Worm (Caenorhabditis elegans) whole organism, midembryonic: ENCODE data around the gene pgl-3.

Experiments used
- T22C8.4 ChIP-seq: fragments of 200-800 bp; sonication (Bioruptor generic); IDR thresholded peaks from 2 replicates; pipeline ENCODE4 v1.3.6; 2022; ENCODE audit warnings: missing genetic modification characterization, missing compliant biosample characterization
- cog-1 ChIP-seq: sonication (generic microtip); optimal IDR thresholded peaks from 2 replicates; lab custom pipeline; 2016; ENCODE audit warnings: missing genetic modification characterization, missing compliant biosample characterization
- flt-1 ChIP-seq: fragments of 200-800 bp; sonication (Bioruptor generic); IDR thresholded peaks from 2 replicates; pipeline ENCODE4 v1.3.6; 2022; ENCODE audit warnings: missing genetic modification characterization, missing compliant biosample characterization
- klf-2 ChIP-seq: fragments of 200-800 bp; sonication (Bioruptor generic); conservative IDR thresholded peaks from 2 replicates; pipeline ENCODE4 v1.3.6; 2022; ENCODE audit warnings: missing genetic modification reagents, missing genetic modification characterization, missing compliant biosample characterization
- med-1 ChIP-seq: sonication (generic microtip); optimal IDR thresholded peaks from 2 replicates; lab custom pipeline; 2017; ENCODE audit warnings: missing genetic modification characterization, mild to moderate bottlenecking, missing compliant biosample characterization, antibody characterized with exemption, missing genetic modification reagents; ENCODE audit not compliant: insufficient read depth
- ref-1 ChIP-seq: fragments of 200-800 bp; sonication (Bioruptor generic); conservative IDR thresholded peaks from 2 replicates; pipeline ENCODE4 v1.3.6; 2022; ENCODE audit warnings: missing genetic modification reagents, missing genetic modification characterization, missing compliant biosample characterization
- tab-1 ChIP-seq: fragments of 200-800 bp; sonication (Bioruptor generic); IDR thresholded peaks from 2 replicates; pipeline ENCODE4 v1.3.6; 2022; ENCODE audit warnings: missing genetic modification characterization, missing compliant biosample characterization
- ztf-23 ChIP-seq: fragments of 200-800 bp; sonication (Bioruptor generic); IDR thresholded peaks from 2 replicates; pipeline ENCODE4 v1.3.6; 2022; ENCODE audit warnings: missing genetic modification reagents, missing genetic modification characterization, missing compliant biosample characterization
- ztf-29 ChIP-seq: fragments of 200-800 bp; sonication (Bioruptor generic); IDR thresholded peaks from 2 replicates; pipeline ENCODE4 v1.3.6; 2022; ENCODE audit warnings: missing genetic modification reagents, missing genetic modification characterization, missing compliant biosample characterization

pgl-3 gene

DNA sequence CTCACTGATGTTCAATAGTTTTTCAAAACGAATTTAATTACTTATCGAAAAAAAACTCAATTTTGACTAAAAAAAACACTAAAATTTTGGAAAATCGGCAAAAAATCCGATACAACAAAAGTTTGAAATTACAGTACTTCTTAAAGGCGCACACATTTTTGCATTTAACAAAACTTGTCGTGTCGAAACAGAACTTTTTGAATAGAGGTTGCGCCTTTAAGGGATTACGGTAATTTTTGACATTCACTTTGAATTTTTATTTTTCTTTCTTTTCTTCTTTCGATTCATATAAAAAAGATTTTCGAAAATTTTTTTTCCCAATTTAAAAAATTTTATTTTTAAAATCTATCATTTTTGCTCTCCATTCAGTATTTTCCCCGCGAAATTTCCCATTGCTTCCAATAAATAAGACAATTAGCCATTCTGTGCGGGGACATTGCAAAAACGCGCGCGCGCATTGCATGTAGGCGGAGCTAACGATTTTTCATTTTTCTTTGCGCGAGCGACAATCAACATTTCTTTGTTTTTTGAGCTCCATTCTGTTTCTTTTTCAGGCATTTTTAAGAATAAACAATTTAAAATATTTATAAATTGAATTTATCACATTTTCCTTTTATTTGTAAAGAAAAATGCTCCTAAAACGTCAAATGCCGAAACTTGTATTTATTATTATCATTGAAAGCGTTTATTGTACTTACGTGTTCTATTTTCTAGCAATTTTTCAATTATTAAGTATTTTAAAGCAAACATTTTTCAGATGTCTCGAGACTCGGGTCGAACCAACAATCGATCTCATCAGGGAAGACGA lies 24.4 kb upstream of the pgl-3 start, which contains the start of gene F39G3.3:
Gene F39G3.3 (plus strand): TSS at position 758 of the 808 bp plus-strand sequence.
- TF ChIP-seq med-1: peak; percentile 96
- peak; percentile 81 for TF ChIP-seq klf-2 (GFP tag; lab: Robert Waterston, UW)
- peak; percentile 92 for TF ChIP-seq tab-1 (GFP tag; lab: Robert Waterston, UW)
- peak; percentile 92 for TF ChIP-seq flt-1
- peak; percentile 77 for TF ChIP-seq ztf-29 (GFP tag; lab: Robert Waterston, UW)
- TF ChIP-seq T22C8.4 (GFP tag; lab: Robert Waterston, UW): peak; percentile 85
- TF ChIP-seq cog-1 (tag; lab: Kevin White, UChicago): peak; percentile 81
- peak; percentile 64; the same call in 1 of the 2 replicates for TF ChIP-seq ref-1 (GFP tag; lab: Robert Waterston, UW)
- TF ChIP-seq ztf-23 (GFP tag; lab: Robert Waterston, UW): peak; percentile 91

DNA sequence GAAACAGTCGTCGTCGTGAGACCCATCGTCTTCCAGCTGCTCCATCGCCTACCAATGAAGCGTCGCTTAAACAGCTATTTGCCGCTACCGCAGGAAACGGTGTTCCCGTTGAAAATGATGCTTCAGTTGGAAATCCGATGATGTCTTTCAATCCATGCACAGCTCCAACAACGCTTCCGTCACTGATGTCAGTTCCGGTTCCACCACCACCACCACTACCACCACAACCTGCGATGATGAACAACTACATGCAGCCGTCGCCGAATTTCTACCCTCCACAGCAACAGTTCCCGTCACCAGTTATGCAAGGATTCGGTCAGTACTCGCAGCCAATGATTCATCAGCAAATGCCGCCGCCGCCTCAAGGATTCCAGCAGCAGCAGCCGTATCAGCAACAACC lies 21.8 kb upstream of the pgl-3 start:
- no peak for TF ChIP-seq flt-1
- TF ChIP-seq ztf-29 (GFP tag; lab: Robert Waterston, UW): no peak
- no peak for TF ChIP-seq ref-1 (GFP tag; lab: Robert Waterston, UW)
- no peak for TF ChIP-seq med-1
- no peak for TF ChIP-seq tab-1 (GFP tag; lab: Robert Waterston, UW)
- no peak for TF ChIP-seq T22C8.4 (GFP tag; lab: Robert Waterston, UW)
- no peak for TF ChIP-seq ztf-23 (GFP tag; lab: Robert Waterston, UW)
- no peak for TF ChIP-seq klf-2 (GFP tag; lab: Robert Waterston, UW)
- TF ChIP-seq cog-1 (tag; lab: Kevin White, UChicago): no peak

DNA sequence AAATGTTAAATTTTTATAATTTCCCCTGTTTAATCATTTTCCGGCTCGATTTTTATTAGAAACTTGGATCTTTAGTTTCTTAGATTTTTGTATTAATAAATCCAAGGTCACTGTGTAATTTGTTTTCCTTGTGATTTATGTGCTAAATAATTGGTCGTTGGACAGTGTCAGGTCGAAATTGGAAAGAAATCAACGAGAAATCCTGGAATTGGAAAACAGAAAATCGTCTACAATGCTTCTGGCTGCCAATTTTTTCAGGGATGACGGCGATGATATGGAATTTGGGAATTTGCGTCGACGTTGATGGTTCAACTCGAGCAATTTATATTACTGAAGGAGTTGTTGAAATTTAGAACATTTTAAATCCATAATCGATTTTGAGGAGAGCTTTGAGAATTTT lies 21.2 kb upstream of the pgl-3 start:
- TF ChIP-seq ref-1 (GFP tag; lab: Robert Waterston, UW) (no peak), ztf-23 (GFP tag; lab: Robert Waterston, UW) (no peak), klf-2 (GFP tag; lab: Robert Waterston, UW) (no peak), tab-1 (GFP tag; lab: Robert Waterston, UW) (no peak)

DNA sequence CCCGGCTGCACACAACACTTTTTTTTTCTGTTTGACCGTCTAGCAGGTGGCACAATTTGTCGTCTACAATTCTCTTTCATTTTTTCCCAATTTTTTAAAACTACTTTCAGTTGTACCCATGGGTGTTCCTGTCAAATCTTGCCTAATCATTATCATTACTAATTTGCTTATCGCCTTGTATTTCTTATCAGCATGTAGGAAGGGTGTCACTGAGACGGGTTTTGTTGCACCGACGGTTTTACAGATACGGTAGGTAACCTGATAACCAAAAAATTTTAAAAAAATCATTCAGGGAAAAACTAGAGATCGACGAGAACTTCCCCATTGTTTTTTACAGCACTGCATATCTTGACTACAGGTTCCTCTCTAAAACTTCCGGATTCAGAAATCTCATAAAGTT lies 18.1 kb upstream of the pgl-3 start, which contains the start of gene F39G3.2:
Gene F39G3.2 (plus strand): TSS at position 105 of the 400 bp plus-strand sequence.
- TF ChIP-seq ztf-23 (GFP tag; lab: Robert Waterston, UW): no peak
- no peak for TF ChIP-seq ref-1 (GFP tag; lab: Robert Waterston, UW)
- TF ChIP-seq flt-1: no peak
- TF ChIP-seq T22C8.4 (GFP tag; lab: Robert Waterston, UW): no peak
- TF ChIP-seq ztf-29 (GFP tag; lab: Robert Waterston, UW): no peak
- TF ChIP-seq tab-1 (GFP tag; lab: Robert Waterston, UW): no peak
- no peak for TF ChIP-seq klf-2 (GFP tag; lab: Robert Waterston, UW)
- TF ChIP-seq med-1: no peak
- TF ChIP-seq cog-1 (tag; lab: Kevin White, UChicago): no peak

DNA sequence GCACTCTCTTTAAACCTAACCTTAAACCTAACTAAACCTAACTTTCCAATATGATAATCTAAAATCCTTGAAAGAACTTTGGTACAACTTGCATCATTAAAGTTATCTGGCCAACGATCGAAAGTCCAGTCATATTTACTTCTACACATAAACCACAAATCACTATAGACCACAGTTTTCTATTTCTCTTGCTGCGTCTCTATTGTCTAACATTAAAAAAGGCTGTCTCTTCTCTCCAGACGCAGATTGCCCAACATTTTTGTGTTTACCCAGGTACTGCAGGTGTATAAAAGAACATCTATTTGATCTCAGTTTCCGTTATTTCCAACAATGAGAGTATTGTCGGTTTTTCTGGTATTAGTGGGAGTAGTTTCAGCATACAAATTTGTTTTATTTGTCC lies 13.6 kb upstream of the pgl-3 start, which contains the start of gene ugt-61:
Gene ugt-61 (plus strand): TSS at position 233 of the 400 bp plus-strand sequence.
- no peak for TF ChIP-seq cog-1 (tag; lab: Kevin White, UChicago)
- TF ChIP-seq T22C8.4 (GFP tag; lab: Robert Waterston, UW): no peak
- TF ChIP-seq ztf-23 (GFP tag; lab: Robert Waterston, UW): no peak

DNA sequence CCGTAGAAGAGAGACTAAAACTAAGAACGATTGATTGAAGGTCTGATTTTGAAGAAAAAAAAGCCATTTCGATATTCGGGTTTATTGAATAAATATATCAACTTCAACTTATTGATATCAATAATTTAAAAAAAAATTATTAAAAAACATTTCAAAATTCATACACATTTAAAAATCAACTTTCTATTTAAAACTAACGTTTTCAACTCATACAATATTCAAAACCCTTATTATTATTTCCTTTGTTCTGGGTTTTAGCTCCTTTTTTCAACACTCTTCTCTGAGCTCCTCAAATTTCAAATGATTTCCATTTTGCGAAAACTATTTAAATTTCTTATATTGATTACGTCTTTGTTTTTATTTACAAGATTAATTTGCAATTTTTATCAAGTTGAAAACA lies 10.5 kb upstream of the pgl-3 start, which contains the start of gene C18G1.7:
Gene C18G1.7 (plus strand): TSS at position 301 of the 400 bp plus-strand sequence.
- TF ChIP-seq ztf-29 (GFP tag; lab: Robert Waterston, UW) (no peak), ztf-23 (GFP tag; lab: Robert Waterston, UW) (no peak), tab-1 (GFP tag; lab: Robert Waterston, UW) (no peak), cog-1 (tag; lab: Kevin White, UChicago) (no peak), T22C8.4 (GFP tag; lab: Robert Waterston, UW) (no peak), flt-1 (no peak), klf-2 (GFP tag; lab: Robert Waterston, UW) (no peak), ref-1 (GFP tag; lab: Robert Waterston, UW) (no peak), med-1 (no peak)

DNA sequence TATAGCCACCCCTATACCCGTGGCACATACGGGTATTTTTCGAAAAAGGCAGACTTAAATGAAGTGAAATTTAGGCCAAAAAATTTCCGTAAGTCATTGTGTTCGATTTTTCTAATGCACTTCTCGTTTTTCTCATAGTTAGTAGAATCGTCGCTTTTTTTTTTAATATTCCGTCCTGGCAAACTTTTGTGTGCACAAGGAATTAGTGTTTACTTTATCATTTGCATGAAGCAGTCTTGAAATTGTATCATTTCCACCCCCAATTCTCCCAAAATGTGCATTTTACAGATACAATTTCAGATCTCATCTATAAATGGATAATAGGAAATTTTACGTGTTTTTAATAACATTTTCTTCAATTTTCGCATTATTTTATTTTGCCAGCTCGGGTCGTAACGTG lies 5.5 kb upstream of the pgl-3 start, which contains the start of gene C18G1.6:
Gene C18G1.6 (plus strand): TSS at position 301 of the 400 bp plus-strand sequence.
- TF ChIP-seq T22C8.4 (GFP tag; lab: Robert Waterston, UW) (no peak), ztf-29 (GFP tag; lab: Robert Waterston, UW) (no peak), med-1 (no peak), tab-1 (GFP tag; lab: Robert Waterston, UW) (no peak), cog-1 (tag; lab: Kevin White, UChicago) (no peak), flt-1 (no peak)

DNA sequence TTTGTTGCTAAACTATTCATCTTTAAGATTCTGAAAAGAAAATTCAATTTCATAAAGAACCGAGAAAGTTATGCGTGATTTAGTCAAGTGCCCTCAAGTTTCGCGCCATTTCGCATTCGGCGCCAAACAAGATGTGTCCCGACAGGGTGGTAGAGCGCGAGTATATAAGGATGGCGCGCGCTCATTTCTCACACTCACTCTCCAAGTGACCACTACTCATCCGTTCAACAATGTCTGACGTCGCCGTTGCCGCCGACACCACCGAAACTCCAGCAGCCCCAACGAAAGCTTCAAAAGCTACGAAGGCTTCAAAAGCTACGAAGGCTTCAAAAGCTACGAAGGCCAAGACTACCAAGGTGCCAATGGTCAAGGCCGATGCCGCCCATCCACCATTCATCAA lies 1.7 kb upstream of the pgl-3 start, which contains the start of gene hil-4:
Gene hil-4 (plus strand): TSS at position 191 of the 400 bp plus-strand sequence.
- TF ChIP-seq ztf-23 (GFP tag; lab: Robert Waterston, UW): no peak
- TF ChIP-seq cog-1 (tag; lab: Kevin White, UChicago): no peak
- TF ChIP-seq T22C8.4 (GFP tag; lab: Robert Waterston, UW): no peak
- TF ChIP-seq med-1: no peak
- TF ChIP-seq ref-1 (GFP tag; lab: Robert Waterston, UW): no peak

DNA sequence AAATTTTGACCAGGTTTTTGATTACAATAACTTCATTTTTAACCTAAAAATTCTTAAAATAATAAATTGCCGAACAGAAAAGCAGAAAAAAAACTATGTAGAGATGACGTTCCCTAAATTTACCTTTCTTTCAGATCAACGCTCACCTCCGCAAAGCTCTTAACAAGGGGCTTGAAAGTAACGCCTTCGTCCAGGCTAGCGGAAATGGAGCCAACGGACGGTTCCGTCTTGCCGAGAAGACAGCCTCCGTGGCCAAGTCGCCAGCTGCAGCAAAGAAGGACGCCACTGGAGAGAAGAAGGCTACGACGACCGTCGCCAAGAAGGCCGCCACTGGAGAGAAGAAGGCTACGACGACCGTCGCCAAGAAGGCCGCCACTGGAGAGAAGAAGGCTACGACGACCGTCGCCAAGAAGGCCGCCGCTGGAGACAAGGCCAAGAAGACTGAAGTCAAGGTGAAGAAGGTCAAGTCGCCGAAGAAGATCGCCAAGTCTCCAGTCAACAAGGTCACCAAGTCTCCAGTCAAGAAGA lies 1.0 kb upstream of the pgl-3 start:
- no peak for TF ChIP-seq ztf-29 (GFP tag; lab: Robert Waterston, UW)
- TF ChIP-seq flt-1: no peak
- no peak for TF ChIP-seq klf-2 (GFP tag; lab: Robert Waterston, UW)
- no peak for TF ChIP-seq tab-1 (GFP tag; lab: Robert Waterston, UW)
- TF ChIP-seq T22C8.4 (GFP tag; lab: Robert Waterston, UW): no peak
- no peak for TF ChIP-seq ztf-23 (GFP tag; lab: Robert Waterston, UW)
- no peak for TF ChIP-seq cog-1 (tag; lab: Kevin White, UChicago)
- no peak for TF ChIP-seq med-1
- TF ChIP-seq ref-1 (GFP tag; lab: Robert Waterston, UW): no peak
